Fruit fly (Drosophila melanogaster): ENCODE data around the gene CG7368.
A peak's percentile ranks its signal among the peaks of the same experiment; 100 is the strongest.

The CG7368 gene

DNA sequence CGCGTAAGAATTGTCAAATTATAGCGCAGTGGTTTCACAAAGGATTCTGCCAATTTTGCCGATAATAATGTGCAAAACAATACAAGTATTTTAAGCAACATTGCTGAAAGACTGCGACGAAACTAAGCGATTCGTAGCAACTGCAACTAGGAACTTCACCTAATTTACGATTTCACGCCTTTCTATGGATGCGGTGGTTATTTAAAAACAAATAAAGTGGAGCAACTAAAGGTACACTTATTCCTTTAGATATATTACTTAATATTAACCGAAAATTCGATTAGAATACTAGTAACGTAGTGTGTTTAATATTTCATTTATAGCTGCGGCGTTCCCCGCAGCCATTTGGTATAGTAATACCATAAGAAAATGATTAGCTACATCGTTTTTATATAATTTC, 48.9 kb downstream of the CG7368 start, which contains the start of gene CG6071:
Gene CG6071, minus strand, starts transcription at position 101 of the 400 bp plus-strand sequence.
- no peak for TF ChIP-seq schlank (tag; optimal IDR thresholded peaks at IDR 0.05)

DNA sequence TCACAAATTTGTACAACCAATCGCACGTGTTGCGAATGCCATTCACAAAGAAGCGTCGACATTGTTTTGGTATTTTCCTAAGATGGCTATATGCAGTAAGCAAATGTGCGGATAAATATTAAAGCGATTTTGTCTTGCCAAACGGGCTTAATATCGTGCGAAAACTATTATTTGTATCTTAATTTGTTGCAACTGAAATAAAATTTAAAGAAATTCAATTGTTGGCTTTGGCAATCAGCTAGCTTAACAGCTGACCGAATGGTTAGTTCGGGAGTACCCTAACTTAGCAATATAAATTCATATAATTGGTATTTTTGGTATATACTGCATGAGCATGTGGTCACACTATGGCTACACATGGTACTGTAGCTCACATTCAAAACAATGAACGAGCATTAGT, 51.4 kb downstream of the CG7368 start, which contains the start of the genes RIOK1 and Polr3H:
Gene RIOK1, minus strand, starts transcription at position 65 of the 400 bp plus-strand sequence.
Gene Polr3H, plus strand, starts transcription at position 347 of the 400 bp plus-strand sequence.
- no peak for TF ChIP-seq CG7928 (GFP tag; optimal IDR thresholded peaks at IDR 0.05)
- no peak for TF ChIP-seq mld (GFP tag; IDR thresholded peaks at IDR 0.05; ENCODE audit: partially characterized antibody)
- TF ChIP-seq CG3847 (GFP tag; IDR thresholded peaks at IDR 0.05), result no peak; the same call in 1 of the 2 replicates
- peak; percentile 78 for TF ChIP-seq CG32532 (GFP tag; IDR thresholded peaks at IDR 0.05)
- TF ChIP-seq CG12299 (tag; optimal IDR thresholded peaks at IDR 0.05), result no peak
- TF ChIP-seq Dbx (GFP tag; IDR thresholded peaks at IDR 0.05), result peak; percentile 51; the same call in 1 of the 3 replicates
- no peak for TF ChIP-seq emc (GFP tag; optimal IDR thresholded peaks at IDR 0.05)
- peak; percentile 53 for TF ChIP-seq CG2116 (GFP tag; optimal IDR thresholded peaks at IDR 0.05)
- peak; percentile 55; the same call in 1 of the 3 replicates for TF ChIP-seq CG11456 (GFP tag; IDR thresholded peaks at IDR 0.05)
- TF ChIP-seq C15 (GFP tag; IDR thresholded peaks at IDR 0.05), result no peak
- no peak for TF ChIP-seq CG12769 (tag; optimal IDR thresholded peaks at IDR 0.05)
- peak; percentile 56 for TF ChIP-seq Sry-β (GFP tag; optimal IDR thresholded peaks at IDR 0.05)
- peak; percentile 72 for TF ChIP-seq slbo (GFP tag; IDR thresholded peaks at IDR 0.05)
- 0 out of 2 replicates have a peak, but pooled peaks have one; percentile 5 for TF ChIP-seq wdn (GFP tag; IDR thresholded peaks at IDR 0.05)
- no peak for TF ChIP-seq caup (GFP tag; optimal IDR thresholded peaks at IDR 0.05; ENCODE audit: severe bottlenecking)
- no peak for TF ChIP-seq sc (optimal IDR thresholded peaks at IDR 0.05)
- peak; percentile 21 for TF ChIP-seq sc (GFP tag; optimal IDR thresholded peaks at IDR 0.05)
- TF ChIP-seq ac (GFP tag; optimal IDR thresholded peaks at IDR 0.05), result no peak
- peak; percentile 15 for TF ChIP-seq MESR4 (GFP tag; optimal IDR thresholded peaks at IDR 0.05)
- peak; percentile 54; the same call in 1 of the 4 replicates for TF ChIP-seq Dll (GFP tag; IDR thresholded peaks at IDR 0.05; ENCODE audit: partially characterized antibody)
- peak; percentile 66 for TF ChIP-seq zfh2 (GFP tag; optimal IDR thresholded peaks at IDR 0.05)
- TF ChIP-seq CG4820 (GFP tag; optimal IDR thresholded peaks at IDR 0.05), result peak; percentile 71
- no peak for TF ChIP-seq Eip74EF (GFP tag; optimal IDR thresholded peaks at IDR 0.05)
- peak; percentile 64 to 90 for TF ChIP-seq crp (GFP tag; optimal IDR thresholded peaks at IDR 0.05)
- TF ChIP-seq trem (tag; optimal IDR thresholded peaks at IDR 0.05), result peak; percentile 70
- no peak for TF ChIP-seq Taf1 (GFP tag; IDR thresholded peaks at IDR 0.05)
- TF ChIP-seq CG14667 (GFP tag; IDR thresholded peaks at IDR 0.05), result no peak; the same call in 1 of the 2 replicates
- TF ChIP-seq Ravus (GFP tag; IDR thresholded peaks at IDR 0.05), result no peak; the same call in 1 of the 2 replicates
- peak; percentile 69 for TF ChIP-seq CG10267 (tag; optimal IDR thresholded peaks at IDR 0.05)
- peak; percentile 64 for TF ChIP-seq lmd (GFP tag; IDR thresholded peaks at IDR 0.05)
- no peak for TF ChIP-seq Hr39 (optimal IDR thresholded peaks at IDR 0.05)
- peak; percentile 59; the same call in 1 of the 3 replicates for TF ChIP-seq CG11695 (GFP tag; IDR thresholded peaks at IDR 0.05)
- TF ChIP-seq CG17912 (GFP tag; optimal IDR thresholded peaks at IDR 0.05), result no peak
- TF ChIP-seq CG31224 (GFP tag; IDR thresholded peaks at IDR 0.05), result no peak
- TF ChIP-seq grn (GFP tag; optimal IDR thresholded peaks at IDR 0.05), result no peak
- peak; percentile 27; the same call in 1 of the 2 replicates for TF ChIP-seq Oaz (GFP tag; IDR thresholded peaks at IDR 0.05)
- no peak for TF ChIP-seq CG2129 (GFP tag; IDR thresholded peaks at IDR 0.05; ENCODE audit: partially characterized antibody)
- no peak for TF ChIP-seq amos (GFP tag; IDR thresholded peaks at IDR 0.05; ENCODE audit: partially characterized antibody)
- peak; percentile 64 for TF ChIP-seq Side (GFP tag; optimal IDR thresholded peaks at IDR 0.05)
- TF ChIP-seq pho (GFP tag; optimal IDR thresholded peaks at IDR 0.05), result peak; percentile 80
- TF ChIP-seq dysf (GFP tag; IDR thresholded peaks at IDR 0.05), result peak; percentile 66
- peak; percentile 67 for TF ChIP-seq shn (GFP tag; optimal IDR thresholded peaks at IDR 0.05)
- peak; percentile 13 for TF ChIP-seq Neu2 (GFP tag; optimal IDR thresholded peaks at IDR 0.05; ENCODE audit: borderline replicate concordance)
- peak; percentile 40; the same call in 1 of the 2 replicates for TF ChIP-seq CG9215 (GFP tag; IDR thresholded peaks at IDR 0.05)
- peak; percentile 55 for TF ChIP-seq bcd (GFP tag; optimal IDR thresholded peaks at IDR 0.05)
- TF ChIP-seq oc (tag; optimal IDR thresholded peaks at IDR 0.05), result no peak
- no peak for TF ChIP-seq sqz (GFP tag; optimal IDR thresholded peaks at IDR 0.05)

Measured in whole organism, embryonic.